Worm (Caenorhabditis elegans): ENCODE results near the gene twk-24.

The twk-24 gene

DNA sequence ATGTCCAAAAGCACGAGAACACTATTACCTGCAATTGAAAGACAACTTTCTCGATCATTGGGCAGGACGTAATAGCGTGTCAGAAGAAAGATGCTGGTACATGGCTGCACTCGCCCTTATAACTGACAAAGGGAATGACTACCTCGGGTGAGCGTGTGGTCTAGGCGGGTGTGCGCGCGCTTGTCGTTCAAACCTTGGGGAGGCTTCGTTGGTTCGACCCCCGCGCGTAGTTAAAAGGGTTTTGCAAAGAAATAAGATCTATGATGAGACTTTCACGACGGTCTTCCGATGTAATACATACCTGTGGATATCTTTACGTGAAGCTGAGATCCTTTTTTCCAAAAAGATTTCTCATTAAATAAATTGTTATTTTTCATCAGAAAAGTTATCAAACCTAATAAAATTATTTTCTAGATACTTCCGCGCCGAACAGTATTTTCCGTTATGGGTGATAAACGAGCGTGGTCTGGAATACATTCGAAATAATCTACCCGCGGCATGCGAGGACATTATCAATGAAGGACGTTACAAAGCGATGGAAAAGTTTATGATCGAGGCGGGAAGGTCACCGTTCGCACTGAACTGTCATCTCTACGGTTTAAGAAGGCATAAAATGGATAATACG, 34.4 kb upstream of the twk-24 start (continued):
- TF ChIP-seq ceh-20 (GFP tag; IDR thresholded peaks at IDR 0.05) (peak; percentile 97), ztf-11 (tag; optimal IDR thresholded peaks at IDR 0.05) (peak; percentile 49), saeg-2 (GFP tag; IDR thresholded peaks at IDR 0.05) (peak; percentile 99), attf-4 (tag; optimal IDR thresholded peaks at IDR 0.05) (peak; percentile 83), tra-1 (GFP tag; IDR thresholded peaks at IDR 0.05) (peak; percentile 99), ceh-82 (tag; optimal IDR thresholded peaks at IDR 0.05) (no peak), nhr-11 (tag; optimal IDR thresholded peaks at IDR 0.05) (peak; percentile 47), R02D3.7 (tag; optimal IDR thresholded peaks at IDR 0.05) (peak; percentile 35), duxl-1 (tag; optimal IDR thresholded peaks at IDR 0.05; ENCODE audit: poor library complexity) (peak; percentile 97), F49E8.2 (tag; optimal IDR thresholded peaks at IDR 0.05; ENCODE audit: borderline replicate concordance) (peak; percentile 95), ceh-62 (tag; optimal IDR thresholded peaks at IDR 0.05) (no peak), T20F7.1 (GFP tag; optimal IDR thresholded peaks at IDR 0.05) (peak; percentile 86), gei-8 (GFP tag; optimal IDR thresholded peaks at IDR 0.05) (peak; percentile 99), zfp-3 (GFP tag; conservative IDR thresholded peaks at IDR 0.05) (peak; percentile 94), unc-39 (tag; optimal IDR thresholded peaks at IDR 0.05) (no peak), egl-27 (tag; optimal IDR thresholded peaks at IDR 0.05) (peak; percentile 38), mdl-1 (tag; optimal IDR thresholded peaks at IDR 0.05) (peak; percentile 13 to 49), dmd-8 (GFP tag; IDR thresholded peaks at IDR 0.05) (peak; percentile 100), lir-3 (tag; optimal IDR thresholded peaks at IDR 0.05) (peak; percentile 95), rbr-2 (tag; optimal IDR thresholded peaks at IDR 0.05) (peak; percentile 94), F26F4.8 (GFP tag; conservative IDR thresholded peaks at IDR 0.05) (peak; percentile 100), nhr-10 (tag; optimal IDR thresholded peaks at IDR 0.05) (no peak), nhr-76 (tag; optimal IDR thresholded peaks at IDR 0.05) (no peak), hif-1 (tag; optimal IDR thresholded peaks at IDR 0.05) (peak; percentile 76 to 81), nhr-48 (tag; optimal IDR thresholded peaks at IDR 0.05) (peak; percentile 93), ceh-44 (GFP tag; IDR thresholded peaks at IDR 0.05) (peak; percentile 98), ceh-32 (tag; optimal IDR thresholded peaks at IDR 0.05; ENCODE audit: poor library complexity) (peak; percentile 85), hlh-11 (tag; optimal IDR thresholded peaks at IDR 0.05) (peak; percentile 82), lsy-2 (tag; optimal IDR thresholded peaks at IDR 0.05) (peak; percentile 58 to 86), mdt-29 (GFP tag; IDR thresholded peaks at IDR 0.05) (peak; percentile 95), hmg-1.1 (GFP tag; IDR thresholded peaks at IDR 0.05) (peak; percentile 98), daf-19 (GFP tag; conservative IDR thresholded peaks at IDR 0.05) (peak; percentile 100), nhr-28 (tag; optimal IDR thresholded peaks at IDR 0.05) (no peak), lin-13 (GFP tag; optimal IDR thresholded peaks at IDR 0.05) (peak; percentile 67), unc-62 (GFP tag; optimal IDR thresholded peaks at IDR 0.05 in 1 of 2) (peak in 1 of 2 experiments; percentile 86), unc-62 (tag; optimal IDR thresholded peaks at IDR 0.05) (no peak), dmd-9 (GFP tag; IDR thresholded peaks at IDR 0.05) (peak; percentile 96), zfp-2 (tag; optimal IDR thresholded peaks at IDR 0.05) (peak; percentile 80), nhr-42 (GFP tag; IDR thresholded peaks at IDR 0.05) (peak; percentile 96), hlh-30 (tag; optimal IDR thresholded peaks at IDR 0.05; ENCODE audit: insufficient read depth) (peak; percentile 88), nhr-6 (tag; optimal IDR thresholded peaks at IDR 0.05) (peak; percentile 91), daf-12 (tag; optimal IDR thresholded peaks at IDR 0.05) (no peak), vab-7 (GFP tag; IDR thresholded peaks at IDR 0.05) (peak; percentile 99), madf-9 (GFP tag; conservative IDR thresholded peaks at IDR 0.05) (peak; percentile 95), F10B5.3 (tag; optimal IDR thresholded peaks at IDR 0.05) (peak; percentile 94), aha-1 (tag) (peak; percentile 93), snpc-4 (tag; optimal IDR thresholded peaks at IDR 0.05) (no peak), egl-43 (GFP tag; IDR thresholded peaks at IDR 0.05) (peak; percentile 100), set-16 (GFP tag; IDR thresholded peaks at IDR 0.05) (peak; percentile 84), Y105C5A.15 (GFP tag; IDR thresholded peaks at IDR 0.05) (peak; percentile 100), T26A8.4 (GFP tag; IDR thresholded peaks at IDR 0.05) (peak; percentile 98)
